Fruit fly (Drosophila melanogaster): ENCODE data around the gene CG32270.

Gene CG32270

DNA sequence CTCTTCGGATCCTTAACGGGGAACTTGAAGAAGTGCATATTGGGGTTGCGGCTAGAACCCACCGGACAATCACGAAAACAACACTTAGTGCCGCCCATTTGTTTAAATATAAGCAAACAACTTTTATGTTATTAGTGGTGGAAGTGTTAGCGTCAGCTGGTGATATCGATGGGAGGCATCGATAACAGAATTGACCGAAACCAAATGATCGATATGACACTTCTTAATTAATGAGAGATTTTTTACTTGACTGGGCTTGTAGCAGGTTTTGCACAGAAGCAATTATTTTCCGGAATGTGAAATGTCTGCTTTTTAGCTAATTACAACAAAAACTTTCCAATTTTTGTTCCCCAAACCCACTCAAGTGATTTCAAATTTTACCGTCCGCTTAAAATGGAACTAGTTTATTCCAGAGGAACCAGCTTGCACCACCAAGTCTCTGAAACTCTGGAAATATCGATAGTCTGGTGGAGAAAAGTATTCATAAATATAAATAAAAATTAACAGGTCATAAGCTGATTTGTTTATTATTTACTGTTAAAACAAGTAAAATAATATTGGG lies 16.4 kb downstream of the CG32270 start, which contains the start of gene CG14965 (continued):
- TF ChIP-seq Med (GFP tag) (peak; percentile 2), MESR4 (GFP tag; optimal IDR thresholded peaks at IDR 0.05) (peak; percentile 20), pfk (GFP tag; optimal IDR thresholded peaks at IDR 0.05) (no peak), Eip74EF (GFP tag; optimal IDR thresholded peaks at IDR 0.05) (no peak), CG7745 (tag; optimal IDR thresholded peaks at IDR 0.05) (no peak), Dll (GFP tag; IDR thresholded peaks at IDR 0.05; ENCODE audit: partially characterized antibody) (peak; percentile 97), E2f2 (GFP tag; IDR thresholded peaks at IDR 0.05) (peak; percentile 42), inv (GFP tag; IDR thresholded peaks at IDR 0.05; ENCODE audit: partially characterized antibody) (peak; percentile 86), unc-4 (GFP tag; IDR thresholded peaks at IDR 0.05; ENCODE audit: partially characterized antibody) (peak; percentile 95), vnd (GFP tag; IDR thresholded peaks at IDR 0.05; ENCODE audit: partially characterized antibody) (peak; percentile 87), MBD-R2 (GFP tag; IDR thresholded peaks at IDR 0.05) (peak; percentile 62), CG11398 (GFP tag; optimal IDR thresholded peaks at IDR 0.05) (no peak), Ets65A (GFP tag) (peak; percentile 73), ham (GFP tag; IDR thresholded peaks at IDR 0.05) (no peak), mld (GFP tag; IDR thresholded peaks at IDR 0.05; ENCODE audit: partially characterized antibody) (peak; percentile 75; the same call in 2 of the 3 replicates), chm (GFP tag; IDR thresholded peaks at IDR 0.05) (no peak), CG1529 (GFP tag; optimal IDR thresholded peaks at IDR 0.05) (no peak), knrl (GFP tag; IDR thresholded peaks at IDR 0.05; ENCODE audit: partially characterized antibody) (peak; percentile 91), Opbp (GFP tag; IDR thresholded peaks at IDR 0.05; ENCODE audit: partially characterized antibody) (peak; percentile 82; the same call in 2 of the 3 replicates), crp (GFP tag; optimal IDR thresholded peaks at IDR 0.05) (peak in 1 of 2 experiments; percentile 81), CG14860 (GFP tag; IDR thresholded peaks at IDR 0.05; ENCODE audit: partially characterized antibody) (peak; percentile 87), CG17359 (tag; optimal IDR thresholded peaks at IDR 0.05) (no peak), Sin3A (optimal IDR thresholded peaks at IDR 0.05) (peak; percentile 84), CG34224 (GFP tag; IDR thresholded peaks at IDR 0.05; ENCODE audit: partially characterized antibody) (peak; percentile 84), CG15601 (tag; optimal IDR thresholded peaks at IDR 0.05) (no peak), CG17802 (tag; optimal IDR thresholded peaks at IDR 0.05) (no peak), tna (GFP tag; IDR thresholded peaks at IDR 0.05; ENCODE audit: partially characterized antibody) (peak; percentile 78), onecut (GFP tag; IDR thresholded peaks at IDR 0.05) (no peak), Hmx (GFP tag; optimal IDR thresholded peaks at IDR 0.05) (no peak), BEAF-32 (GFP tag; optimal IDR thresholded peaks at IDR 0.05) (peak; percentile 95), Atf-2 (GFP tag; optimal IDR thresholded peaks at IDR 0.05) (no peak), CG31224 (GFP tag; IDR thresholded peaks at IDR 0.05) (no peak), bbx (GFP tag; IDR thresholded peaks at IDR 0.05; ENCODE audit: partially characterized antibody) (peak; percentile 79), CG7963 (GFP tag; IDR thresholded peaks at IDR 0.05; ENCODE audit: partially characterized antibody) (peak; percentile 72), CG16813 (GFP tag; IDR thresholded peaks at IDR 0.05; ENCODE audit: partially characterized antibody) (peak; percentile 90), CG2116 (GFP tag; optimal IDR thresholded peaks at IDR 0.05) (peak; percentile 80), Scr (GFP tag; IDR thresholded peaks at IDR 0.05; ENCODE audit: partially characterized antibody) (peak; percentile 94), Doc3 (GFP tag; IDR thresholded peaks at IDR 0.05; ENCODE audit: partially characterized antibody) (peak; percentile 90), CG15514 (GFP tag; optimal IDR thresholded peaks at IDR 0.05) (peak; percentile 99), CG6272 (GFP tag; IDR thresholded peaks at IDR 0.05) (peak; percentile 30; the same call in 1 of the 2 replicates), Sry-δ (GFP tag; optimal IDR thresholded peaks at IDR 0.05) (peak; percentile 95), dan (GFP tag; IDR thresholded peaks at IDR 0.05) (no peak), amos (GFP tag; IDR thresholded peaks at IDR 0.05; ENCODE audit: partially characterized antibody) (peak; percentile 87), CG42726 (GFP tag; IDR thresholded peaks at IDR 0.05; ENCODE audit: partially characterized antibody) (peak; percentile 27; the same call in 1 of the 2 replicates), D19A (tag; optimal IDR thresholded peaks at IDR 0.05) (no peak), grau (tag; optimal IDR thresholded peaks at IDR 0.05) (no peak), Dref (GFP tag; IDR thresholded peaks at IDR 0.05) (peak; percentile 84)
